Fruit fly (Drosophila melanogaster): ENCODE results near the gene mus304.
A peak's percentile ranks its signal among the peaks of the same experiment; 100 is the strongest.

Gene mus304

DNA sequence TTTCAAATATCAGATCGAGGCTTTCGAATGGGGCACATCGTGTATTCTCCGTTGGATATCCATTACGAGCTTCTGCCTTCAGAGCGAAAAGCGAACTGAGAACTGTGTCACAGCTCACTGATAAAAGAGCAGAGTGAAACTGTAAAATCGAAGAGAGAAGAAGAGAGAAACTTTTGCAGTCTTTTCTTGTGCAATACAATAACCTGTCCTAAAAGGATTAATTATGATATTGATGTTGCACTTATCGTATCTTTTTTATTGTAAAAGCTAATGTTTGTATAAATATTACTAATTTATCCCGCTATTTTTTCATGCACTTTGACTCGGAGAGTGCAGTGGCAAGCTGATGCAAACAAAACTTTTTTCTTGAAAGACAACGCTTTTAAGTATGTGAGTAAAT is 34.6 kb upstream of the mus304 start (continued):
- TF ChIP-seq spab (GFP tag; optimal IDR thresholded peaks at IDR 0.05) (no peak), CG11902 (GFP tag; optimal IDR thresholded peaks at IDR 0.05) (no peak), CG3032 (tag; optimal IDR thresholded peaks at IDR 0.05) (no peak), svp (GFP tag) (no peak), Eip93F (GFP tag; optimal IDR thresholded peaks at IDR 0.05) (no peak), eg (GFP tag; IDR thresholded peaks at IDR 0.05) (no peak), cyc (GFP tag; optimal IDR thresholded peaks at IDR 0.05) (no peak), CG11762 (GFP tag; optimal IDR thresholded peaks at IDR 0.05; ENCODE audit: insufficient read depth) (no peak), Hr4 (GFP tag; optimal IDR thresholded peaks at IDR 0.05) (peak; percentile 28), CG34406 (GFP tag; optimal IDR thresholded peaks at IDR 0.05) (no peak), dac (GFP tag; optimal IDR thresholded peaks at IDR 0.05) (no peak), CG8319 (GFP tag; optimal IDR thresholded peaks at IDR 0.05) (no peak), lz (GFP tag; optimal IDR thresholded peaks at IDR 0.05) (no peak), CG4318 (GFP tag; optimal IDR thresholded peaks at IDR 0.05) (no peak), vri (GFP tag; optimal IDR thresholded peaks at IDR 0.05) (no peak), OdsH (GFP tag; optimal IDR thresholded peaks at IDR 0.05) (peak; percentile 2), CG3919 (GFP tag; optimal IDR thresholded peaks at IDR 0.05) (peak; percentile 32), pdm3 (GFP tag; optimal IDR thresholded peaks at IDR 0.05) (no peak), CG1621 (tag; optimal IDR thresholded peaks at IDR 0.05) (no peak), Met (GFP tag; optimal IDR thresholded peaks at IDR 0.05) (no peak), CG10669 (GFP tag; optimal IDR thresholded peaks at IDR 0.05) (peak; percentile 43), CG6808 (GFP tag; optimal IDR thresholded peaks at IDR 0.05) (no peak), fkh (GFP tag; optimal IDR thresholded peaks at IDR 0.05) (no peak), Eip78C (GFP tag) (peak; percentile 65), CG10631 (GFP tag; optimal IDR thresholded peaks at IDR 0.05) (no peak), fd59A (GFP tag; optimal IDR thresholded peaks at IDR 0.05) (no peak), Sox102F (GFP tag; optimal IDR thresholded peaks at IDR 0.05) (no peak), CG32006 (GFP tag; optimal IDR thresholded peaks at IDR 0.05) (peak; percentile 1), topi (GFP tag; optimal IDR thresholded peaks at IDR 0.05) (no peak), CG6276 (GFP tag; optimal IDR thresholded peaks at IDR 0.05) (peak; percentile 25), ss (GFP tag; optimal IDR thresholded peaks at IDR 0.05) (no peak), CG7368 (GFP tag; optimal IDR thresholded peaks at IDR 0.05) (no peak), CG8632 (GFP tag; optimal IDR thresholded peaks at IDR 0.05) (no peak), Hr39 (GFP tag; optimal IDR thresholded peaks at IDR 0.05) (no peak), Gug (GFP tag; IDR thresholded peaks at IDR 0.05) (no peak), CG6792 (GFP tag; optimal IDR thresholded peaks at IDR 0.05) (no peak), Ets21C (GFP tag; optimal IDR thresholded peaks at IDR 0.05) (no peak), Lpt (GFP tag; optimal IDR thresholded peaks at IDR 0.05) (peak; percentile 17), salr (GFP tag; optimal IDR thresholded peaks at IDR 0.05) (no peak), dsx (GFP tag; optimal IDR thresholded peaks at IDR 0.05; ENCODE audit: poor library complexity, severe bottlenecking) (no peak), CG8119 (GFP tag; IDR thresholded peaks at IDR 0.05) (peak; percentile 35; the same call in 1 of the 3 replicates), achi (GFP tag; optimal IDR thresholded peaks at IDR 0.05) (peak; percentile 20), Blimp-1 (GFP tag; optimal IDR thresholded peaks at IDR 0.05) (no peak), CG6854 (GFP tag; optimal IDR thresholded peaks at IDR 0.05) (no peak)

DNA sequence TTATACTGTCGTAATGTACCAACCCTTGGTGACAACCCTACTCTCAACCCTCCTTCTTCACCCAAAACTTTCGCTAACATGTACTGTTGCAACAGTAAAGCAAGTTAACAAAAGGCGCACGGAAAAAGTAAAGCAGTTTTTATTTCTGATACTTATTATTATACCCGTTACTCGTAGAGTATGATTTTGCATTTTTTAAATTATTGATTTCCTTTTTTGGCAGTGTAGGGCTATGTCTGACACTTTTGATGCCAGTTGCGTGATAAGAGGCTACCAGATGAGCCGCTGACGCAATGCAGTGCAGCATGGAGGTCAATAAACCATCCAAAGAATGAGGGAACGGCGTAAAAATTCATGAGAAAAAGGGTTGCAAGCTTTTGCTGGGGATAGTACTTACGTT is 33.8 kb upstream of the mus304 start:
- TF ChIP-seq CG8632 (GFP tag; optimal IDR thresholded peaks at IDR 0.05) (no peak), CG6792 (GFP tag; optimal IDR thresholded peaks at IDR 0.05) (no peak), vri (GFP tag; optimal IDR thresholded peaks at IDR 0.05) (peak; percentile 19), CG7368 (GFP tag; optimal IDR thresholded peaks at IDR 0.05) (peak; percentile 15), pdm3 (GFP tag; optimal IDR thresholded peaks at IDR 0.05) (peak; percentile 16), CG1621 (tag; optimal IDR thresholded peaks at IDR 0.05) (peak; percentile 6), CG10669 (GFP tag; optimal IDR thresholded peaks at IDR 0.05) (no peak), esn (GFP tag; optimal IDR thresholded peaks at IDR 0.05) (peak; percentile 9), CG6276 (GFP tag; optimal IDR thresholded peaks at IDR 0.05) (no peak), Hr4 (GFP tag; optimal IDR thresholded peaks at IDR 0.05) (peak; percentile 44), CG32006 (GFP tag; optimal IDR thresholded peaks at IDR 0.05) (peak; percentile 44), CG8119 (GFP tag; IDR thresholded peaks at IDR 0.05) (no peak), CG9139 (GFP tag; optimal IDR thresholded peaks at IDR 0.05) (no peak), cyc (GFP tag; optimal IDR thresholded peaks at IDR 0.05) (peak; percentile 17), Hr39 (GFP tag; optimal IDR thresholded peaks at IDR 0.05) (peak; percentile 7), Smox (GFP tag; optimal IDR thresholded peaks at IDR 0.05) (no peak), CG6854 (GFP tag; optimal IDR thresholded peaks at IDR 0.05) (no peak), lz (GFP tag; optimal IDR thresholded peaks at IDR 0.05) (no peak), fd59A (GFP tag; optimal IDR thresholded peaks at IDR 0.05) (no peak), Ets96B (tag; optimal IDR thresholded peaks at IDR 0.05) (peak; percentile 20), CG6808 (GFP tag; optimal IDR thresholded peaks at IDR 0.05) (peak; percentile 7), Met (GFP tag; optimal IDR thresholded peaks at IDR 0.05) (peak; percentile 25), eg (GFP tag; IDR thresholded peaks at IDR 0.05) (no peak), Sox14 (GFP tag; optimal IDR thresholded peaks at IDR 0.05) (peak; percentile 37), svp (GFP tag) (peak; percentile 90), CG11902 (GFP tag; optimal IDR thresholded peaks at IDR 0.05) (no peak)
